Fruit fly (Drosophila melanogaster): ENCODE measurements around the gene CG6149.

Gene CG6149

DNA sequence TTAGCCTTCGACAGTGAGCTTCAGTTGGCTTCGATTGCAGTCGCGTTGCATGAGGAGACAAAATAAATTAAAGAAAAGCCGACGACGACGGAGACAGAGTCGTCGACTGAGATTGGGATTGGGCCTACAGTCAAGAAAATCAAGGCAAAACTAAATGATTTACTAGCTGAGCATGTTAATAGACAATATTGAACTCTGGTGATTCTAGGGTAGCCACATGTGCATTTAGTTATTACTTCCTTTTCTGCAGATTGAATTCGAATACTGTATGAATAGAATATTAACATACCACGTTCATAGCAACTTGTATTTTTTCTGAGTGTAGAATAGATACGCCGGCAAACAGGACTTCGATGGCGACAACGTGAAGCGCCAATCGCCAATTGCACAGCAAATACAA, 13.1 kb upstream of the CG6149 start (continued):
- TF ChIP-seq acj6 (GFP tag; optimal IDR thresholded peaks at IDR 0.05) (peak; percentile 23), esn (GFP tag; optimal IDR thresholded peaks at IDR 0.05) (no peak), Smox (GFP tag; optimal IDR thresholded peaks at IDR 0.05) (no peak), salr (GFP tag; optimal IDR thresholded peaks at IDR 0.05) (peak in 1 of 2 experiments; percentile 56), fkh (GFP tag; optimal IDR thresholded peaks at IDR 0.05) (no peak), CG6854 (GFP tag; optimal IDR thresholded peaks at IDR 0.05) (no peak), fd85E (GFP tag; optimal IDR thresholded peaks at IDR 0.05) (no peak), Ets96B (tag; optimal IDR thresholded peaks at IDR 0.05) (peak; percentile 64), topi (GFP tag; optimal IDR thresholded peaks at IDR 0.05) (no peak), CG15336 (GFP tag; IDR thresholded peaks at IDR 0.05) (peak; percentile 89)

- TF ChIP-seq Ets96B (tag; optimal IDR thresholded peaks at IDR 0.05) = peak; percentile 79
- peak; percentile 19 for TF ChIP-seq Sox15 (GFP tag; optimal IDR thresholded peaks at IDR 0.05)
- peak; percentile 77 for TF ChIP-seq esn (GFP tag; optimal IDR thresholded peaks at IDR 0.05)
- TF ChIP-seq spab (GFP tag; optimal IDR thresholded peaks at IDR 0.05) = peak; percentile 78
- TF ChIP-seq CG9139 (GFP tag; optimal IDR thresholded peaks at IDR 0.05) = peak; percentile 71
- peak in 1 of 2 experiments; percentile 74 for TF ChIP-seq salr (GFP tag; optimal IDR thresholded peaks at IDR 0.05)
- peak; percentile 83 for TF ChIP-seq CG3032 (tag; optimal IDR thresholded peaks at IDR 0.05)
- peak; percentile 53 for TF ChIP-seq CG1621 (tag; optimal IDR thresholded peaks at IDR 0.05)
- TF ChIP-seq Ets21C (GFP tag; optimal IDR thresholded peaks at IDR 0.05) = peak; percentile 45
- TF ChIP-seq lz (GFP tag; optimal IDR thresholded peaks at IDR 0.05) = peak; percentile 63
- peak; percentile 82 for TF ChIP-seq dsx (GFP tag; optimal IDR thresholded peaks at IDR 0.05; ENCODE audit: poor library complexity, severe bottlenecking)
- peak; percentile 50 for TF ChIP-seq net (GFP tag; optimal IDR thresholded peaks at IDR 0.05)
- peak; percentile 51 for TF ChIP-seq CG8319 (GFP tag; optimal IDR thresholded peaks at IDR 0.05)
- TF ChIP-seq CG34406 (GFP tag; optimal IDR thresholded peaks at IDR 0.05) = peak; percentile 35
- peak; percentile 49 for TF ChIP-seq Hr39 (GFP tag; optimal IDR thresholded peaks at IDR 0.05)
- TF ChIP-seq CG10669 (GFP tag; optimal IDR thresholded peaks at IDR 0.05) = peak; percentile 81
- TF ChIP-seq Sox102F (GFP tag; optimal IDR thresholded peaks at IDR 0.05) = peak; percentile 54
- TF ChIP-seq vri (GFP tag; optimal IDR thresholded peaks at IDR 0.05) = peak; percentile 22
- TF ChIP-seq CG11762 (GFP tag; optimal IDR thresholded peaks at IDR 0.05; ENCODE audit: insufficient read depth) = peak; percentile 80
- TF ChIP-seq dac (GFP tag; optimal IDR thresholded peaks at IDR 0.05) = peak; percentile 55
- TF ChIP-seq CG4318 (GFP tag; optimal IDR thresholded peaks at IDR 0.05) = peak; percentile 67
- TF ChIP-seq Met (GFP tag; optimal IDR thresholded peaks at IDR 0.05) = peak; percentile 60
- TF ChIP-seq CG8119 (GFP tag; IDR thresholded peaks at IDR 0.05) = peak; percentile 91
- TF ChIP-seq Sox14 (GFP tag; optimal IDR thresholded peaks at IDR 0.05) = peak; percentile 70
- peak; percentile 23 for TF ChIP-seq CG11902 (GFP tag; optimal IDR thresholded peaks at IDR 0.05)
- peak; percentile 80 for TF ChIP-seq CG6163 (GFP tag; IDR thresholded peaks at IDR 0.05)
- peak; percentile 41 for TF ChIP-seq OdsH (GFP tag; optimal IDR thresholded peaks at IDR 0.05)
- TF ChIP-seq cyc (GFP tag; optimal IDR thresholded peaks at IDR 0.05) = peak; percentile 64
- peak; percentile 76 for TF ChIP-seq pdm3 (GFP tag; optimal IDR thresholded peaks at IDR 0.05)
- peak; percentile 74 to 84 for TF ChIP-seq ss (GFP tag; optimal IDR thresholded peaks at IDR 0.05)
- peak; percentile 91 for TF ChIP-seq svp (GFP tag)
- TF ChIP-seq CG8632 (GFP tag; optimal IDR thresholded peaks at IDR 0.05) = peak; percentile 50
- peak; percentile 58 for TF ChIP-seq Smox (GFP tag; optimal IDR thresholded peaks at IDR 0.05)
- peak; percentile 77 for TF ChIP-seq topi (GFP tag; optimal IDR thresholded peaks at IDR 0.05)
- TF ChIP-seq CG10631 (GFP tag; optimal IDR thresholded peaks at IDR 0.05) = peak; percentile 80
- TF ChIP-seq CG11294 (GFP tag; IDR thresholded peaks at IDR 0.05) = peak; percentile 82
- TF ChIP-seq CG6276 (GFP tag; optimal IDR thresholded peaks at IDR 0.05) = peak; percentile 89
- TF ChIP-seq fkh (GFP tag; optimal IDR thresholded peaks at IDR 0.05) = no peak
- peak; percentile 89 for TF ChIP-seq eg (GFP tag; IDR thresholded peaks at IDR 0.05)
- no peak for TF ChIP-seq fd85E (GFP tag; optimal IDR thresholded peaks at IDR 0.05)
- TF ChIP-seq fd59A (GFP tag; optimal IDR thresholded peaks at IDR 0.05) = peak; percentile 61
- peak; percentile 88 for TF ChIP-seq CG3919 (GFP tag; optimal IDR thresholded peaks at IDR 0.05)
- peak; percentile 93 for TF ChIP-seq Lpt (GFP tag; optimal IDR thresholded peaks at IDR 0.05)
- peak; percentile 67 for TF ChIP-seq CG6792 (GFP tag; optimal IDR thresholded peaks at IDR 0.05)
Measured at dm6 chr3L:11447022-11447728, 11.9 kb upstream of the CG6149 start.

All from whole organism, prepupa.